Worm (Caenorhabditis elegans) whole organism, young adult: ENCODE data around the gene B0284.3.

Experiments used
- B0019.2 ChIP-seq: fragments of 200-800 bp; sonication (Bioruptor generic); conservative IDR thresholded peaks from 2 replicates; pipeline ENCODE4 v1.3.6; 2022; ENCODE audit warnings: missing genetic modification reagents, missing genetic modification characterization, missing compliant biosample characterization
- F10E7.11 ChIP-seq: sonication (generic microtip); optimal IDR thresholded peaks from 2 replicates; lab custom pipeline; 2017; ENCODE audit warnings: mild to moderate bottlenecking, missing genetic modification characterization, moderate library complexity, missing compliant biosample characterization
- F22D6.2 ChIP-seq: sonication (generic microtip); optimal IDR thresholded peaks from 2 replicates; lab custom pipeline; 2016; ENCODE audit warnings: mild to moderate bottlenecking, missing genetic modification characterization, missing compliant biosample characterization
- F33H1.4 ChIP-seq: fragments of 200-800 bp; sonication (Bioruptor generic); IDR thresholded peaks from 2 replicates; pipeline ENCODE4 v1.3.6; 2022; ENCODE audit warnings: missing genetic modification reagents, missing genetic modification characterization, missing compliant biosample characterization
- F37B4.10 ChIP-seq: fragments of 200-800 bp; sonication (Bioruptor generic); IDR thresholded peaks from 2 replicates; pipeline ENCODE4 v1.3.6; 2022; ENCODE audit warnings: missing genetic modification characterization, missing compliant biosample characterization
- F49E8.2 ChIP-seq: sonication (generic microtip); optimal IDR thresholded peaks from 3 replicates; lab custom pipeline; 2017; ENCODE audit warnings: missing genetic modification characterization, mild to moderate bottlenecking, missing compliant biosample characterization, antibody characterized with exemption, moderate library complexity; ENCODE audit not compliant: insufficient read depth
- F57A8.1 ChIP-seq: fragments of 200-800 bp; sonication (Bioruptor generic); optimal IDR thresholded peaks from 2 replicates; lab custom pipeline; 2018; ENCODE audit warnings: mild to moderate bottlenecking, missing genetic modification characterization, moderate library complexity, missing compliant biosample characterization
- K12H6.12 ChIP-seq: fragments of 200-800 bp; sonication (Bioruptor generic); optimal IDR thresholded peaks from 2 replicates; lab custom pipeline; 2018; ENCODE audit warnings: mild to moderate bottlenecking, missing genetic modification characterization, missing compliant biosample characterization
- T07F8.4 ChIP-seq: sonication (generic microtip); optimal IDR thresholded peaks from 2 replicates; lab custom pipeline; 2016; ENCODE audit warnings: mild to moderate bottlenecking, missing genetic modification characterization, moderate library complexity, missing compliant biosample characterization
- T26A5.8 ChIP-seq: sonication (generic microtip); optimal IDR thresholded peaks from 2 replicates; lab custom pipeline; 2016; ENCODE audit warnings: missing genetic modification characterization, missing compliant biosample characterization
- Y67H2A.10 ChIP-seq: fragments of 200-800 bp; sonication (Bioruptor generic); conservative IDR thresholded peaks from 2 replicates; pipeline ENCODE4 v1.3.6; 2022; ENCODE audit warnings: missing genetic modification reagents, missing genetic modification characterization, missing compliant biosample characterization
- ama-1 ChIP-seq, 3 experiments: fragments of 150-350 bp in 1 of 3; sonication (generic microtip) in 2 of 3; optimal IDR thresholded peaks; 2 replicates each; lab custom pipeline; 2014 to 2018; ENCODE audit warnings: missing biosample characterization in 2 of 3, missing genetic modification characterization in 2 of 3, missing genetic modification reagents in 2 of 3
- aptf-2 ChIP-seq: fragments of 200-800 bp; sonication (Bioruptor generic); conservative IDR thresholded peaks from 2 replicates; pipeline ENCODE4 v1.3.6; 2022; ENCODE audit warnings: missing genetic modification reagents, missing genetic modification characterization, missing compliant biosample characterization
- bed-2 ChIP-seq: fragments of 200-800 bp; sonication (Bioruptor generic); IDR thresholded peaks from 2 replicates; pipeline ENCODE4 v1.3.6; 2022; ENCODE audit warnings: missing genetic modification reagents, missing genetic modification characterization, missing compliant biosample characterization
- ccch-3 ChIP-seq: fragments of 200-800 bp; sonication (Bioruptor generic); optimal IDR thresholded peaks from 2 replicates; lab custom pipeline; 2018; ENCODE audit warnings: mild to moderate bottlenecking, missing genetic modification characterization, missing compliant biosample characterization
- ceh-79 ChIP-seq: sonication (generic microtip); optimal IDR thresholded peaks from 2 replicates; lab custom pipeline; 2017; ENCODE audit warnings: mild to moderate bottlenecking, missing genetic modification characterization, missing compliant biosample characterization
- ceh-91 ChIP-seq: fragments of 200-800 bp; sonication (Bioruptor generic); IDR thresholded peaks from 2 replicates; pipeline ENCODE4 v1.3.6; 2022; ENCODE audit warnings: missing genetic modification reagents, missing genetic modification characterization, missing compliant biosample characterization
- egl-18 ChIP-seq: fragments of 200-800 bp; sonication (Bioruptor generic); IDR thresholded peaks from 2 replicates; pipeline ENCODE4 v1.3.6; 2022; ENCODE audit warnings: missing genetic modification reagents, missing genetic modification characterization, missing compliant biosample characterization
- egrh-3 ChIP-seq: fragments of 200-800 bp; sonication (Bioruptor generic); IDR thresholded peaks from 2 replicates; pipeline ENCODE4 v1.3.6; 2022; ENCODE audit warnings: missing genetic modification reagents, missing genetic modification characterization, missing compliant biosample characterization
- hlh-12 ChIP-seq: sonication (generic microtip); optimal IDR thresholded peaks from 2 replicates; lab custom pipeline; 2016; ENCODE audit warnings: missing genetic modification characterization, missing compliant biosample characterization
- hmg-1.2 ChIP-seq: fragments of 200-800 bp; sonication (Bioruptor generic); IDR thresholded peaks from 2 replicates; pipeline ENCODE4 v1.3.6; 2022; ENCODE audit warnings: missing genetic modification reagents, missing genetic modification characterization, missing compliant biosample characterization
- hmg-20 ChIP-seq: fragments of 200-800 bp; sonication (Bioruptor generic); IDR thresholded peaks from 2 replicates; pipeline ENCODE4 v1.3.6; 2022; ENCODE audit warnings: missing genetic modification reagents, missing genetic modification characterization, missing compliant biosample characterization
- hsf-1 ChIP-seq: fragments of 200-800 bp; sonication (Bioruptor generic); IDR thresholded peaks from 2 replicates; pipeline ENCODE4 v1.3.6; 2022; ENCODE audit warnings: missing genetic modification reagents, missing genetic modification characterization, missing compliant biosample characterization
- let-607 ChIP-seq, 2 experiments: fragments of 200-800 bp in 1 of 2; sonication (Bioruptor generic) in 1 of 2; sonication (generic microtip) in 1 of 2; optimal IDR thresholded peaks; 2 replicates each; lab custom pipeline; 2016 to 2018; ENCODE audit warnings: mild to moderate bottlenecking in 2 of 2, missing compliant biosample characterization in 2 of 2, missing genetic modification characterization in 2 of 2, moderate library complexity in 2 of 2, missing genotype in 1 of 2
- lsy-27 ChIP-seq: sonication (generic microtip); optimal IDR thresholded peaks from 2 replicates; lab custom pipeline; 2017; ENCODE audit warnings: missing genetic modification characterization, mild to moderate bottlenecking, missing compliant biosample characterization, antibody characterized with exemption, missing genotype, borderline replicate concordance; ENCODE audit not compliant: insufficient read depth
- mcd-1 ChIP-seq: fragments of 200-800 bp; sonication (Bioruptor generic); IDR thresholded peaks from 2 replicates; pipeline ENCODE4 v1.3.6; 2022; ENCODE audit warnings: missing genetic modification reagents, missing genetic modification characterization, missing compliant biosample characterization
- mes-4 ChIP-seq: sonication (generic microtip); optimal IDR thresholded peaks from 2 replicates; lab custom pipeline; 2016; ENCODE audit warnings: missing genotype, missing genetic modification characterization, missing compliant biosample characterization
- mxl-1 ChIP-seq: sonication (generic microtip); optimal IDR thresholded peaks from 2 replicates; lab custom pipeline; 2016; ENCODE audit warnings: missing genetic modification characterization, missing compliant biosample characterization
- nfya-2 ChIP-seq: fragments of 200-800 bp; sonication (Bioruptor generic); IDR thresholded peaks from 2 replicates; pipeline ENCODE4 v1.3.6; 2022; ENCODE audit warnings: missing genetic modification reagents, missing genetic modification characterization, missing compliant biosample characterization
- nhr-27 ChIP-seq: fragments of 200-800 bp; sonication (Bioruptor generic); optimal IDR thresholded peaks from 2 replicates; lab custom pipeline; 2018; ENCODE audit warnings: mild to moderate bottlenecking, missing genetic modification characterization, moderate library complexity, missing compliant biosample characterization
- nhr-80 ChIP-seq: sonication (generic microtip); optimal IDR thresholded peaks from 2 replicates; lab custom pipeline; 2016; ENCODE audit warnings: missing genetic modification characterization, missing compliant biosample characterization
- rcor-1 ChIP-seq: fragments of 200-800 bp; sonication (Bioruptor generic); IDR thresholded peaks from 2 replicates; pipeline ENCODE4 v1.3.6; 2022; ENCODE audit warnings: missing genetic modification reagents, missing genetic modification characterization, missing compliant biosample characterization
- sdz-38 ChIP-seq: sonication (generic microtip); optimal IDR thresholded peaks from 2 replicates; lab custom pipeline; 2016; ENCODE audit warnings: missing genotype, missing genetic modification characterization, missing compliant biosample characterization
- snpc-1.3 ChIP-seq: sonication (generic microtip); optimal IDR thresholded peaks from 2 replicates; lab custom pipeline; 2017; ENCODE audit warnings: missing genetic modification characterization, mild to moderate bottlenecking, missing compliant biosample characterization, antibody characterized with exemption, moderate library complexity, missing genotype, missing genetic modification reagents; ENCODE audit not compliant: insufficient read depth
- snpc-4 ChIP-seq, 5 experiments: fragments of 150-350 bp in 1 of 5; sonication (generic microtip) in 4 of 5; optimal IDR thresholded peaks; 2 replicates each; lab custom pipeline; 2014 to 2018; ENCODE audit warnings: missing genetic modification characterization in 5 of 5, missing biosample characterization in 3 of 5, antibody characterized with exemption in 2 of 5, mild to moderate bottlenecking in 2 of 5, missing compliant biosample characterization in 2 of 5, missing genotype in 2 of 5, moderate library complexity in 2 of 5, missing genetic modification reagents in 1 of 5
- unc-62 ChIP-seq: fragments of 150-350 bp; optimal IDR thresholded peaks from 2 replicates; lab custom pipeline; 2014; ENCODE audit warnings: missing biosample characterization, missing genetic modification reagents, missing genetic modification characterization
- ztf-6 ChIP-seq: fragments of 200-800 bp; sonication (Bioruptor generic); IDR thresholded peaks from 2 replicates; pipeline ENCODE4 v1.3.6; 2022; ENCODE audit warnings: missing genetic modification reagents, missing genetic modification characterization, missing compliant biosample characterization

B0284.3 gene

ce11 chrIII:4357438-4357837 is 22.2 kb downstream of the B0284.3 start:
- TF ChIP-seq sdz-38 (no peak), nhr-80 (peak; percentile 34), hsf-1 (no peak), hlh-12 (no peak)
- TF ChIP-seq, all 124 proteins: peak for 1

ce11 chrIII:4356384-4356783 is 23.2 kb downstream of the B0284.3 start, which contains the start of gene mnp-1:
Gene mnp-1, plus strand, starts transcription at chrIII:4356594.
- TF ChIP-seq egl-18 (GFP tag; lab: Robert Waterston, UW) = no peak
- TF ChIP-seq, all 124 proteins: peak for 0

- no peak for TF ChIP-seq F49E8.2 (tag; lab: Kevin White, UChicago)
- TF ChIP-seq mcd-1 (GFP tag; lab: Robert Waterston, UW) = no peak
- no peak for TF ChIP-seq snpc-4 (GFP tag; optimal IDR thresholded peaks at IDR 0.05; lab: Kevin White, UChicago)
- TF ChIP-seq snpc-4 (tag; optimal IDR thresholded peaks at IDR 0.05; lab: Kevin White, UChicago) = no peak
- no peak for TF ChIP-seq unc-62 (GFP tag; lab: Kevin White, UChicago)
- TF ChIP-seq ceh-91 = no peak
- TF ChIP-seq let-607 (tag; optimal IDR thresholded peaks at IDR 0.05; lab: Kevin White, UChicago) = no peak
- TF ChIP-seq rcor-1 (GFP tag; lab: Robert Waterston, UW) = no peak
- TF ChIP-seq F37B4.10 (GFP tag; lab: Robert Waterston, UW) = no peak
- TF ChIP-seq F33H1.4 = no peak
- no peak for TF ChIP-seq ama-1 (optimal IDR thresholded peaks at IDR 0.05; lab: Kevin White, UChicago)
- no peak for TF ChIP-seq ama-1 (GFP tag; optimal IDR thresholded peaks at IDR 0.05; lab: Kevin White, UChicago)
- TF ChIP-seq snpc-1.3 (tag; lab: Kevin White, UChicago) = no peak
- TF ChIP-seq F57A8.1 = no peak
- no peak for TF ChIP-seq T07F8.4 (tag; lab: Kevin White, UChicago)
- TF ChIP-seq egrh-3 = no peak
- no peak for TF ChIP-seq ccch-3 (GFP tag; lab: Kevin White, UChicago)
- TF ChIP-seq mes-4 = no peak
- TF ChIP-seq F10E7.11 (tag; lab: Kevin White, UChicago) = no peak
- no peak for TF ChIP-seq T26A5.8 (tag; lab: Kevin White, UChicago)
- TF ChIP-seq Y67H2A.10 (GFP tag; lab: Robert Waterston, UW) = no peak
- TF ChIP-seq B0019.2 = no peak
These were observed 29.8 kb downstream of the B0284.3 start, which contains the start of gene B0285.6 for ce11 chrIII:4349799-4350198. Gene B0285.6, plus strand, starts transcription at chrIII:4350099.

ce11 chrIII:4345034-4345433 is 34.6 kb downstream of the B0284.3 start, which contains the start of gene hse-5:
Gene hse-5, plus strand, starts transcription at chrIII:4345334.
- TF ChIP-seq hmg-1.2 (GFP tag; lab: Robert Waterston, UW) (no peak), nfya-2 (GFP tag; lab: Robert Waterston, UW) (no peak), B0019.2 (no peak), nhr-27 (tag; lab: Kevin White, UChicago) (no peak), ccch-3 (GFP tag; lab: Kevin White, UChicago) (no peak), mxl-1 (tag; lab: Kevin White, UChicago) (no peak), egl-18 (GFP tag; lab: Robert Waterston, UW) (no peak), hmg-20 (GFP tag; lab: Robert Waterston, UW) (no peak), ztf-6 (GFP tag; lab: Robert Waterston, UW) (no peak), lsy-27 (tag; lab: Kevin White, UChicago) (no peak), ceh-79 (tag; lab: Kevin White, UChicago) (no peak), F22D6.2 (no peak), aptf-2 (GFP tag; lab: Robert Waterston, UW) (no peak), bed-2 (GFP tag; lab: Robert Waterston, UW) (no peak), T26A5.8 (tag; lab: Kevin White, UChicago) (no peak), K12H6.12 (tag; lab: Kevin White, UChicago) (no peak)
- TF ChIP-seq, all 124 proteins: peak for 0
